Fruit fly (Drosophila melanogaster) whole organism, prepupa: ENCODE results near the gene CG7065.

Experiments
- CG10631 ChIP-seq: fragments of 200-800 bp; sonication (Bioruptor generic); optimal IDR thresholded peaks from 2 replicates; lab custom pipeline; 2016; ENCODE audit warnings: missing biosample characterization, missing genetic modification characterization
- CG10669 ChIP-seq: fragments of 200-800 bp; sonication (Bioruptor generic); optimal IDR thresholded peaks from 3 replicates; lab custom pipeline; 2018; ENCODE audit warnings: missing biosample characterization, mild to moderate bottlenecking, missing genetic modification characterization, moderate library complexity
- CG3032 ChIP-seq: fragments of 200-800 bp; optimal IDR thresholded peaks from 2 replicates; lab custom pipeline; 2019; ENCODE audit warnings: missing biosample characterization, mild to moderate bottlenecking, missing genetic modification characterization, moderate library complexity
- CG31627 ChIP-seq: fragments of 200-800 bp; sonication (Bioruptor generic); optimal IDR thresholded peaks from 3 replicates; lab custom pipeline; 2016; ENCODE audit warnings: missing biosample characterization, missing genetic modification characterization
- CG32006 ChIP-seq: fragments of 200-800 bp; sonication (Bioruptor generic); optimal IDR thresholded peaks from 3 replicates; lab custom pipeline; 2017; ENCODE audit warnings: missing biosample characterization, mild to moderate bottlenecking, missing genetic modification characterization
- CG34406 ChIP-seq: fragments of 200-800 bp; sonication (Bioruptor generic); optimal IDR thresholded peaks from 3 replicates; lab custom pipeline; 2016; ENCODE audit warnings: missing biosample characterization, missing genetic modification characterization
- CG3919 ChIP-seq: fragments of 200-800 bp; sonication (Bioruptor generic); optimal IDR thresholded peaks from 3 replicates; lab custom pipeline; 2016; ENCODE audit warnings: missing biosample characterization, missing genetic modification characterization
- CG4318 ChIP-seq: fragments of 200-800 bp; sonication (Bioruptor generic); optimal IDR thresholded peaks from 3 replicates; lab custom pipeline; 2017; ENCODE audit warnings: missing biosample characterization, mild to moderate bottlenecking, missing genetic modification characterization
- CG6163 ChIP-seq: fragments of 200-800 bp; sonication (Bioruptor generic); IDR thresholded peaks from 3 replicates; pipeline ENCODE4 v1.3.6; 2022; ENCODE audit warnings: missing biosample characterization, missing genetic modification characterization
- CG6276 ChIP-seq: fragments of 200-800 bp; sonication (Bioruptor generic); optimal IDR thresholded peaks from 2 replicates; lab custom pipeline; 2017; ENCODE audit warnings: missing biosample characterization, mild to moderate bottlenecking, missing genetic modification characterization
- CG6808 ChIP-seq: fragments of 200-800 bp; sonication (Bioruptor generic); optimal IDR thresholded peaks from 3 replicates; lab custom pipeline; 2017; ENCODE audit warnings: missing biosample characterization, missing genetic modification characterization, mild to moderate bottlenecking, moderate library complexity, missing genetic modification reagents
- CG6854 ChIP-seq: fragments of 200-800 bp; sonication (Bioruptor generic); optimal IDR thresholded peaks from 2 replicates; lab custom pipeline; 2017; ENCODE audit warnings: missing biosample characterization, mild to moderate bottlenecking, missing genetic modification characterization
- CG7368 ChIP-seq: fragments of 200-800 bp; sonication (Bioruptor generic); optimal IDR thresholded peaks from 3 replicates; lab custom pipeline; 2016; ENCODE audit warnings: missing biosample characterization, missing genetic modification characterization
- CG8319 ChIP-seq: fragments of 200-800 bp; sonication (Bioruptor generic); optimal IDR thresholded peaks from 3 replicates; lab custom pipeline; 2016; ENCODE audit warnings: missing biosample characterization, missing genetic modification characterization
- CG8632 ChIP-seq: fragments of 200-800 bp; sonication (Bioruptor generic); optimal IDR thresholded peaks from 3 replicates; lab custom pipeline; 2016; ENCODE audit warnings: missing biosample characterization, missing genetic modification characterization
- CG9139 ChIP-seq: fragments of 200-800 bp; sonication (Bioruptor generic); optimal IDR thresholded peaks from 3 replicates; lab custom pipeline; 2017; ENCODE audit warnings: missing biosample characterization, mild to moderate bottlenecking, missing genetic modification characterization
- Eip75B ChIP-seq: fragments of 200-800 bp; sonication (Bioruptor generic); optimal IDR thresholded peaks from 3 replicates; lab custom pipeline; 2016; ENCODE audit warnings: missing biosample characterization, missing genetic modification characterization
- Eip78C ChIP-seq: fragments of 200-800 bp; sonication (Bioruptor generic); peaks from one replicate; lab custom pipeline; 2016; ENCODE audit warnings: missing biosample characterization, missing genetic modification characterization
- Eip93F ChIP-seq: fragments of 200-800 bp; sonication (Bioruptor generic); optimal IDR thresholded peaks from 2 replicates; lab custom pipeline; 2016; ENCODE audit warnings: missing biosample characterization, mild to moderate bottlenecking, missing genetic modification characterization
- Ets21C ChIP-seq: fragments of 200-800 bp; sonication (Bioruptor generic); optimal IDR thresholded peaks from 3 replicates; lab custom pipeline; 2016; ENCODE audit warnings: missing biosample characterization, missing genetic modification characterization
- Lpt ChIP-seq: fragments of 200-800 bp; sonication (Bioruptor generic); optimal IDR thresholded peaks from 3 replicates; lab custom pipeline; 2016; ENCODE audit warnings: missing biosample characterization, missing genetic modification characterization
- Met ChIP-seq: fragments of 200-800 bp; sonication (Bioruptor generic); optimal IDR thresholded peaks from 3 replicates; lab custom pipeline; 2016; ENCODE audit warnings: missing biosample characterization, missing genetic modification characterization
- Sox102F ChIP-seq: fragments of 200-800 bp; sonication (Bioruptor generic); optimal IDR thresholded peaks from 2 replicates; lab custom pipeline; 2016; ENCODE audit warnings: missing biosample characterization, mild to moderate bottlenecking, missing genetic modification characterization
- Sox14 ChIP-seq: fragments of 200-800 bp; sonication (Bioruptor generic); optimal IDR thresholded peaks from 3 replicates; lab custom pipeline; 2016; ENCODE audit warnings: missing biosample characterization, missing genetic modification characterization
- Sox15 ChIP-seq: fragments of 200-800 bp; sonication (Bioruptor generic); optimal IDR thresholded peaks from 3 replicates; lab custom pipeline; 2016; ENCODE audit warnings: missing biosample characterization, missing genetic modification characterization
- achi ChIP-seq: fragments of 200-800 bp; sonication (Bioruptor generic); optimal IDR thresholded peaks from 3 replicates; lab custom pipeline; 2016; ENCODE audit warnings: missing biosample characterization, missing genetic modification characterization
- dsx ChIP-seq: fragments of 200-800 bp; optimal IDR thresholded peaks from 3 replicates; lab custom pipeline; 2019; ENCODE audit warnings: missing biosample characterization, mild to moderate bottlenecking, missing genetic modification characterization, moderate library complexity; ENCODE audit not compliant: poor library complexity, severe bottlenecking
- eg ChIP-seq: fragments of 200-800 bp; sonication (Bioruptor generic); IDR thresholded peaks from 3 replicates; pipeline ENCODE4 v1.3.6; 2022; ENCODE audit warnings: missing biosample characterization, missing genetic modification characterization
- esn ChIP-seq: fragments of 200-800 bp; sonication (Bioruptor generic); optimal IDR thresholded peaks from 2 replicates; lab custom pipeline; 2016; ENCODE audit warnings: missing biosample characterization, mild to moderate bottlenecking, missing genetic modification characterization, moderate library complexity
- fd59A ChIP-seq: fragments of 200-800 bp; sonication (Bioruptor generic); optimal IDR thresholded peaks from 2 replicates; lab custom pipeline; 2017; ENCODE audit warnings: missing biosample characterization, mild to moderate bottlenecking, missing genetic modification characterization, missing genetic modification reagents
- fd85E ChIP-seq: fragments of 200-800 bp; sonication (Bioruptor generic); optimal IDR thresholded peaks from 3 replicates; lab custom pipeline; 2016; ENCODE audit warnings: missing biosample characterization, missing genetic modification characterization
- fkh ChIP-seq: fragments of 200-800 bp; sonication (Bioruptor generic); optimal IDR thresholded peaks from 3 replicates; lab custom pipeline; 2017; ENCODE audit warnings: missing biosample characterization, mild to moderate bottlenecking, missing genetic modification characterization, moderate library complexity
- lz ChIP-seq: fragments of 200-800 bp; sonication (Bioruptor generic); optimal IDR thresholded peaks from 3 replicates; lab custom pipeline; 2016; ENCODE audit warnings: missing biosample characterization, missing genetic modification characterization
- spab ChIP-seq: fragments of 200-800 bp; sonication (Bioruptor generic); optimal IDR thresholded peaks from 2 replicates; lab custom pipeline; 2017; ENCODE audit warnings: missing biosample characterization, mild to moderate bottlenecking, missing genetic modification characterization, missing genetic modification reagents
- ss ChIP-seq, 2 experiments: fragments of 200-800 bp; sonication (Bioruptor generic); optimal IDR thresholded peaks; 2 replicates in 1 of 2; 3 replicates in 1 of 2; lab custom pipeline; 2017 to 2018; ENCODE audit warnings: mild to moderate bottlenecking in 2 of 2, missing biosample characterization in 2 of 2, missing genetic modification characterization in 2 of 2, moderate library complexity in 1 of 2
- svp ChIP-seq: fragments of 200-800 bp; sonication (Bioruptor generic); peaks from one replicate; lab custom pipeline; 2016; ENCODE audit warnings: missing biosample characterization, missing genetic modification characterization
- topi ChIP-seq: fragments of 200-800 bp; sonication (Bioruptor generic); optimal IDR thresholded peaks from 3 replicates; lab custom pipeline; 2016; ENCODE audit warnings: missing biosample characterization, missing genetic modification characterization
- vri ChIP-seq: fragments of 200-800 bp; sonication (Bioruptor generic); optimal IDR thresholded peaks from 3 replicates; lab custom pipeline; 2016; ENCODE audit warnings: missing biosample characterization, mild to moderate bottlenecking, missing genetic modification characterization

The CG7065 gene

dm6 chrX:9103308-9104185 is 38.7 kb upstream of the CG7065 start, which contains the start of gene CG7766:
Gene CG7766 (minus strand): TSS chrX:9103739.
- no peak for TF ChIP-seq CG34406
- TF ChIP-seq fkh = no peak
- peak; percentile 93 for TF ChIP-seq svp (GFP tag; lab: Kevin White, UChicago)
- TF ChIP-seq vri (GFP tag; lab: Kevin White, UChicago) = peak; percentile 87
- TF ChIP-seq CG4318 = no peak
- TF ChIP-seq dsx (GFP tag; lab: Kevin White, UChicago) = no peak
- TF ChIP-seq CG9139 = no peak
- TF ChIP-seq CG6854 (GFP tag; lab: Kevin White, UChicago) = no peak
- no peak for TF ChIP-seq ss (GFP tag; optimal IDR thresholded peaks at IDR 0.05; lab: Kevin White, UChicago)
- TF ChIP-seq CG3919 = no peak

dm6 chrX:9106212-9106774 is 36.0 kb upstream of the CG7065 start, which contains the start of gene Bx42:
Gene Bx42 (minus strand): TSS chrX:9106604.
- TF ChIP-seq CG3032 (tag; lab: Kevin White, UChicago) = no peak
- TF ChIP-seq Sox14 (GFP tag; lab: Kevin White, UChicago) = peak; percentile 16
- peak; percentile 45 for TF ChIP-seq Eip78C (GFP tag; lab: Kevin White, UChicago)

- no peak for TF ChIP-seq Eip75B (GFP tag; lab: Kevin White, UChicago)
- TF ChIP-seq Eip78C (GFP tag; lab: Kevin White, UChicago) = peak; percentile 70
- peak; percentile 49 for TF ChIP-seq esn
- peak; percentile 60 for TF ChIP-seq dsx (GFP tag; lab: Kevin White, UChicago)
- TF ChIP-seq achi = peak; percentile 78
- peak; percentile 8 for TF ChIP-seq Sox15 (GFP tag; lab: Kevin White, UChicago)
- no peak for TF ChIP-seq CG6276
- peak; percentile 41 for TF ChIP-seq CG3032 (tag; lab: Kevin White, UChicago)
- TF ChIP-seq Met (GFP tag; lab: Kevin White, UChicago) = no peak
- TF ChIP-seq CG6163 (GFP tag; lab: Robert Waterston, UW) = no peak
- TF ChIP-seq svp (GFP tag; lab: Kevin White, UChicago) = peak; percentile 56
- TF ChIP-seq lz = peak; percentile 9
- TF ChIP-seq CG34406 = no peak
- peak; percentile 13 for TF ChIP-seq Sox14 (GFP tag; lab: Kevin White, UChicago)
- TF ChIP-seq topi (GFP tag; lab: Kevin White, UChicago) = peak; percentile 6
- peak; percentile 15 for TF ChIP-seq CG31627 (GFP tag; lab: Kevin White, UChicago)
- TF ChIP-seq fkh = peak; percentile 62
- TF ChIP-seq, all 60 proteins: peak for 12
These were observed 35.5 kb upstream of the CG7065 start, which contains the start of gene Arfrp1 for dm6 chrX:9106775-9107283. Gene Arfrp1 (plus strand): TSS chrX:9107069.

- no peak for TF ChIP-seq CG31627 (GFP tag; lab: Kevin White, UChicago)
- peak; percentile 22 for TF ChIP-seq vri (GFP tag; lab: Kevin White, UChicago)
- TF ChIP-seq CG8632 (GFP tag; lab: Kevin White, UChicago) = no peak
These were observed 33.9 kb upstream of the CG7065 start, which contains the start of gene AP-1gamma for dm6 chrX:9108387-9108786. Gene AP-1gamma (plus strand): TSS chrX:9108691.

dm6 chrX:9109072-9109844 is 33.0 kb upstream of the CG7065 start:
- TF ChIP-seq Lpt (GFP tag; lab: Kevin White, UChicago) (no peak), Eip93F (no peak), dsx (GFP tag; lab: Kevin White, UChicago) (no peak), topi (GFP tag; lab: Kevin White, UChicago) (peak; percentile 69), eg (GFP tag; lab: Robert Waterston, UW) (no peak), CG32006 (GFP tag; lab: Kevin White, UChicago) (peak; percentile 66), spab (GFP tag; lab: Kevin White, UChicago) (no peak), CG6808 (no peak), CG7368 (GFP tag; lab: Kevin White, UChicago) (no peak), fd85E (GFP tag; lab: Kevin White, UChicago) (no peak), fd59A (GFP tag; lab: Kevin White, UChicago) (no peak), CG10669 (peak; percentile 46), ss (GFP tag; optimal IDR thresholded peaks at IDR 0.05; lab: Kevin White, UChicago) (peak in 1 of 2 experiments; percentile 25), svp (GFP tag; lab: Kevin White, UChicago) (no peak), Sox102F (GFP tag; lab: Kevin White, UChicago) (no peak), CG10631 (GFP tag; lab: Kevin White, UChicago) (peak; percentile 57), CG8319 (peak; percentile 16), Ets21C (peak; percentile 61)
